Fruit fly (Drosophila melanogaster) whole organism, embryonic: ENCODE measurements around the gene CG12945.
A peak's percentile ranks its signal among the peaks of the same experiment; 100 is the strongest.

Experiments
- Adf1 ChIP-seq: fragments of 200-800 bp; sonication (Bioruptor generic); IDR thresholded peaks from 2 replicates; pipeline ENCODE4 v1.3.6; 2022; ENCODE audit warnings: missing biosample characterization, missing genetic modification characterization
- Aef1 ChIP-seq: fragments of 200-800 bp; sonication (Bioruptor generic); IDR thresholded peaks from 3 replicates; pipeline ENCODE4 v1.3.6; 2022; ENCODE audit warnings: missing biosample characterization, missing genetic modification characterization
- Antp ChIP-seq: fragments of 200-800 bp; sonication (Bioruptor generic); optimal IDR thresholded peaks from 3 replicates; lab custom pipeline; 2016; ENCODE audit warnings: missing biosample characterization, missing genetic modification characterization
- Asciz ChIP-seq: fragments of 200-800 bp; sonication (Bioruptor generic); optimal IDR thresholded peaks from 2 replicates; lab custom pipeline; 2017; ENCODE audit warnings: missing biosample characterization, mild to moderate bottlenecking, missing genetic modification characterization, missing genetic modification reagents
- BtbVII ChIP-seq: fragments of 200-800 bp; sonication (Bioruptor generic); optimal IDR thresholded peaks from 3 replicates; lab custom pipeline; 2017; ENCODE audit warnings: missing biosample characterization, mild to moderate bottlenecking, missing genetic modification characterization
- CG11093 ChIP-seq: fragments of 200-800 bp; sonication (Bioruptor generic); IDR thresholded peaks from 3 replicates; pipeline ENCODE4 v1.3.6; 2022; ENCODE audit warnings: missing biosample characterization, missing genetic modification characterization
- CG12155 ChIP-seq: fragments of 200-800 bp; sonication (Bioruptor generic); optimal IDR thresholded peaks from 3 replicates; lab custom pipeline; 2016; ENCODE audit warnings: missing biosample characterization, missing genetic modification characterization
- CG12769 ChIP-seq: fragments of 200-800 bp; sonication (Bioruptor generic); optimal IDR thresholded peaks from 2 replicates; lab custom pipeline; 2019; ENCODE audit warnings: missing biosample characterization, mild to moderate bottlenecking, missing genetic modification characterization, moderate library complexity
- CG14710 ChIP-seq: fragments of 200-800 bp; sonication (Bioruptor generic); optimal IDR thresholded peaks from 3 replicates; lab custom pipeline; 2019; ENCODE audit warnings: missing biosample characterization, mild to moderate bottlenecking, missing genetic modification characterization, moderate library complexity
- CG17328 ChIP-seq: fragments of 200-800 bp; sonication (Bioruptor generic); IDR thresholded peaks from 2 replicates; pipeline ENCODE4 v1.3.6; 2022; ENCODE audit warnings: missing biosample characterization, missing genetic modification characterization
- CG17359 ChIP-seq: fragments of 200-800 bp; sonication (Bioruptor generic); optimal IDR thresholded peaks from 3 replicates; lab custom pipeline; 2018; ENCODE audit warnings: missing biosample characterization, mild to moderate bottlenecking, missing genetic modification characterization, moderate library complexity
- CG17802 ChIP-seq: fragments of 200-800 bp; sonication (Bioruptor generic); optimal IDR thresholded peaks from 2 replicates; lab custom pipeline; 2018; ENCODE audit warnings: missing biosample characterization, mild to moderate bottlenecking, missing genetic modification characterization, moderate library complexity
- CG18764 ChIP-seq: fragments of 200-800 bp; sonication (Bioruptor generic); optimal IDR thresholded peaks from 3 replicates; lab custom pipeline; 2016; ENCODE audit warnings: missing biosample characterization, missing genetic modification characterization
- CG2116 ChIP-seq: fragments of 200-800 bp; sonication (Bioruptor generic); optimal IDR thresholded peaks from 3 replicates; lab custom pipeline; 2018; ENCODE audit warnings: missing biosample characterization, mild to moderate bottlenecking, missing genetic modification characterization
- CG2202 ChIP-seq: fragments of 200-800 bp; sonication (Bioruptor generic); optimal IDR thresholded peaks from 2 replicates; lab custom pipeline; 2018; ENCODE audit warnings: missing biosample characterization, mild to moderate bottlenecking, missing genetic modification characterization
- CG2712 ChIP-seq: fragments of 200-800 bp; optimal IDR thresholded peaks from 3 replicates; lab custom pipeline; 2019; ENCODE audit warnings: missing biosample characterization, mild to moderate bottlenecking, missing genetic modification characterization, moderate library complexity
- CG2875 ChIP-seq: fragments of 200-800 bp; sonication (Bioruptor generic); optimal IDR thresholded peaks from 2 replicates; lab custom pipeline; 2017; ENCODE audit warnings: missing biosample characterization, mild to moderate bottlenecking, missing genetic modification characterization, missing genetic modification reagents
- CG30431 ChIP-seq: fragments of 200-800 bp; sonication (Bioruptor generic); optimal IDR thresholded peaks from 2 replicates; lab custom pipeline; 2017; ENCODE audit warnings: missing biosample characterization, missing genetic modification characterization
- CG43689 ChIP-seq: fragments of 200-800 bp; sonication (Bioruptor generic); IDR thresholded peaks from 2 replicates; pipeline ENCODE4 v1.3.6; 2022; ENCODE audit warnings: missing biosample characterization, missing genetic modification characterization
- CG6175 ChIP-seq: fragments of 200-800 bp; sonication (Bioruptor generic); IDR thresholded peaks from 3 replicates; pipeline ENCODE4 v1.3.6; 2022; ENCODE audit warnings: missing biosample characterization, missing genetic modification characterization
- CG7271 ChIP-seq: fragments of 200-800 bp; sonication (Bioruptor generic); optimal IDR thresholded peaks from 2 replicates; lab custom pipeline; 2018; ENCODE audit warnings: missing biosample characterization, mild to moderate bottlenecking, missing genetic modification characterization, moderate library complexity
- CG8089 ChIP-seq: fragments of 200-800 bp; sonication (Bioruptor generic); optimal IDR thresholded peaks from 3 replicates; lab custom pipeline; 2016; ENCODE audit warnings: missing biosample characterization, missing genetic modification characterization
- CG8924 ChIP-seq: fragments of 200-800 bp; optimal IDR thresholded peaks from 3 replicates; lab custom pipeline; 2019; ENCODE audit warnings: missing biosample characterization, mild to moderate bottlenecking, missing genetic modification characterization, moderate library complexity
- D ChIP-seq, 2 experiments: fragments of 200-800 bp in 1 of 2; fragments of >200 bp in 1 of 2; sonication (Bioruptor generic) in 1 of 2; optimal IDR thresholded peaks; 2 replicates in 1 of 2; 3 replicates in 1 of 2; lab custom pipeline; 2017; ENCODE audit warnings: mild to moderate bottlenecking in 1 of 2, missing biosample characterization in 1 of 2, missing genetic modification characterization in 1 of 2, missing genetic modification reagents in 1 of 2
- D19A ChIP-seq: fragments of 200-800 bp; optimal IDR thresholded peaks from 3 replicates; lab custom pipeline; 2019; ENCODE audit warnings: missing biosample characterization, mild to moderate bottlenecking, missing genetic modification characterization, moderate library complexity
- ERR ChIP-seq: fragments of 200-800 bp; sonication (Bioruptor generic); optimal IDR thresholded peaks from 2 replicates; lab custom pipeline; 2016; ENCODE audit warnings: missing biosample characterization, missing genetic modification characterization
- Gug ChIP-seq: fragments of 200-800 bp; sonication (Bioruptor generic); IDR thresholded peaks from 4 replicates; pipeline ENCODE4 v1.3.6; 2022; ENCODE audit warnings: missing biosample characterization, missing genetic modification characterization
- H15 ChIP-seq: fragments of 200-800 bp; sonication (Bioruptor generic); IDR thresholded peaks from 3 replicates; pipeline ENCODE4 v1.3.6; 2022; ENCODE audit warnings: missing biosample characterization, missing genetic modification characterization
- Lhr ChIP-seq: fragments of 200-800 bp; sonication (Bioruptor generic); optimal IDR thresholded peaks from 3 replicates; lab custom pipeline; 2017; ENCODE audit warnings: mild to moderate bottlenecking, missing biosample characterization, missing genetic modification reagents, missing genetic modification characterization
- Mes4 ChIP-seq: fragments of 200-800 bp; sonication (Bioruptor generic); optimal IDR thresholded peaks from 2 replicates; lab custom pipeline; 2016; ENCODE audit warnings: missing biosample characterization, missing genetic modification characterization
- NC2β ChIP-seq: fragments of 200-800 bp; sonication (Bioruptor generic); optimal IDR thresholded peaks from 2 replicates; lab custom pipeline; 2016; ENCODE audit warnings: missing biosample characterization, missing genetic modification characterization
- Rfx ChIP-seq: fragments of 200-800 bp; sonication (Bioruptor generic); IDR thresholded peaks from 2 replicates; pipeline ENCODE4 v1.3.6; 2022; ENCODE audit warnings: missing biosample characterization, missing genetic modification characterization
- Sox100B ChIP-seq: fragments of 200-800 bp; sonication (Bioruptor generic); optimal IDR thresholded peaks from 3 replicates; lab custom pipeline; 2018; ENCODE audit warnings: missing biosample characterization, mild to moderate bottlenecking, missing genetic modification characterization
- Sry-β ChIP-seq: fragments of 200-800 bp; sonication (Bioruptor generic); optimal IDR thresholded peaks from 2 replicates; lab custom pipeline; 2018; ENCODE audit warnings: missing biosample characterization, mild to moderate bottlenecking, missing genetic modification characterization, moderate library complexity
- TFAM ChIP-seq: fragments of 200-800 bp; sonication (Bioruptor generic); optimal IDR thresholded peaks from 2 replicates; lab custom pipeline; 2017; ENCODE audit warnings: missing biosample characterization, missing genetic modification characterization, inconsistent platforms
- Usf ChIP-seq: fragments of 200-800 bp; sonication (Bioruptor generic); optimal IDR thresholded peaks from 2 replicates; lab custom pipeline; 2017; ENCODE audit warnings: missing genotype, missing biosample characterization, missing genetic modification characterization
- btn ChIP-seq: fragments of 200-800 bp; sonication (Bioruptor generic); optimal IDR thresholded peaks from 2 replicates; lab custom pipeline; 2016; ENCODE audit warnings: missing biosample characterization, missing genetic modification characterization
- da ChIP-seq: fragments of 200-800 bp; sonication (Bioruptor generic); optimal IDR thresholded peaks from 2 replicates; lab custom pipeline; 2016; ENCODE audit warnings: missing biosample characterization, missing genetic modification characterization
- disco-r ChIP-seq: fragments of 200-800 bp; sonication (Bioruptor generic); optimal IDR thresholded peaks from 2 replicates; lab custom pipeline; 2016; ENCODE audit warnings: missing biosample characterization, missing genetic modification characterization
- dmrt11E ChIP-seq: fragments of 200-800 bp; sonication (Bioruptor generic); optimal IDR thresholded peaks from 3 replicates; lab custom pipeline; 2018; ENCODE audit warnings: missing biosample characterization, mild to moderate bottlenecking, missing genetic modification characterization, moderate library complexity
- fd96Cb ChIP-seq: fragments of 200-800 bp; sonication (Bioruptor generic); optimal IDR thresholded peaks from 2 replicates; lab custom pipeline; 2018; ENCODE audit warnings: missing biosample characterization, mild to moderate bottlenecking, missing genetic modification characterization, moderate library complexity
- hb ChIP-seq: fragments of 200-800 bp; sonication (Bioruptor generic); IDR thresholded peaks from 3 replicates; pipeline ENCODE4 v1.3.6; 2022; ENCODE audit warnings: missing biosample characterization, missing genetic modification characterization; ENCODE audit not compliant: partially characterized antibody
- rib ChIP-seq: fragments of 200-800 bp; sonication (Bioruptor generic); IDR thresholded peaks from 2 replicates; pipeline ENCODE4 v1.3.6; 2022; ENCODE audit warnings: missing biosample characterization, missing genetic modification characterization
- slou ChIP-seq: fragments of 200-800 bp; sonication (Bioruptor generic); optimal IDR thresholded peaks from 3 replicates; lab custom pipeline; 2016; ENCODE audit warnings: missing biosample characterization, missing genetic modification characterization
- trem ChIP-seq: fragments of 200-800 bp; optimal IDR thresholded peaks from 3 replicates; lab custom pipeline; 2019; ENCODE audit warnings: missing biosample characterization, mild to moderate bottlenecking, missing genetic modification characterization, moderate library complexity
- trh ChIP-seq: fragments of 200-800 bp; sonication (Bioruptor generic); optimal IDR thresholded peaks from 2 replicates; lab custom pipeline; 2016; ENCODE audit warnings: missing biosample characterization, missing genetic modification characterization
- usp ChIP-seq: fragments of >200 bp; optimal IDR thresholded peaks from 2 replicates; lab custom pipeline; 2017; ENCODE audit warnings: missing biosample characterization, missing genetic modification characterization
- wdn ChIP-seq: fragments of 200-800 bp; sonication (Bioruptor generic); IDR thresholded peaks from 2 replicates; pipeline ENCODE4 v1.3.6; 2022; ENCODE audit warnings: missing biosample characterization, missing genetic modification characterization
- zen2 ChIP-seq: fragments of 200-800 bp; sonication (Bioruptor generic); IDR thresholded peaks from 3 replicates; pipeline ENCODE4 v1.3.6; 2022; ENCODE audit warnings: missing biosample characterization, missing genetic modification characterization; ENCODE audit not compliant: partially characterized antibody

Gene CG12945

DNA sequence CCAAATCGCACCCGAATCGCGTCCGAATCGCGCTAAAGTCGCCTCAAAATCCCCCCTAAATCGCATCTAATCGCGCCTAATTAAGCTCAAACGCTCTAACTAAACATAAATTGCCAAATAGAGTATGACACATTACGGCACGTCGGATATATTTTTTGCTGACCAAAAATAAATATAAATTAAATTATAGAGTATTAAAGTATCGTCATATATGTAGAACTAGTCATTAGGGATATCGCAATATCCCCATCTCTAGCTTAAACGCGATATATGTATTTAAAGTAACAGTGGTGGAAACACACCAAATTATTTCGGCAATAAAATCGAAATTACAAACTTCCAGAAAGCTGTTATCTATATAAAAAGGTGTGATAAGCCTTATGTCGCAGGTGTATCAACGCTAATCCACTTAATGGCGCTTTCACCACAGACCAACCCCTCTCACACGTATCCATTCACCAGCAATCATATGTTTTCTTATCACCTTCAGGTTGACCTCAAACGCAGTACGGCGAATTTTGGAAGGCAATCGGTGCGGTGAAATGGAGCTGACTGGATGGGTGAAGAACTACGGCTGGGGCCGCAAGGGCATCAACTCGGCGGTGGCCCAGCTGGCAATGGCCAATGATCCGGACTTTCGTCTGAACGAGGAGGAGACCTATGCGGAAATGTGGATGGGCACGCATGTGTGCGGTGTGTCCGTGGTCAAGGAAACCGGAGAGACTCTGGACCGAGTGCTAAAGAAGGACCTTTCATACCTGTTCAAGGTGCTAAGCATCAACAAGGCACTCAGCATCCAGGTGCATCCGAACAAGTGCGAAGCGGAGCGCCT lies 31.4 kb downstream of the CG12945 start, which contains the start of gene Mpi (continued):
- TF ChIP-seq CG18764 (GFP tag; lab: Kevin White, UChicago) (no peak), Sry-β (GFP tag; lab: Kevin White, UChicago) (no peak), CG8089 (GFP tag; lab: Kevin White, UChicago) (no peak), CG17328 (GFP tag; lab: Robert Waterston, UW) (0 out of 2 replicates have a peak, but pooled peaks have one; percentile 12), CG8924 (tag; lab: Kevin White, UChicago) (no peak), CG2116 (GFP tag; lab: Kevin White, UChicago) (peak; percentile 66), Gug (GFP tag; lab: Robert Waterston, UW) (no peak), CG12155 (GFP tag; lab: Kevin White, UChicago) (no peak), Mes4 (no peak), da (GFP tag; lab: Kevin White, UChicago) (no peak), ERR (peak; percentile 97), Antp (GFP tag; lab: Kevin White, UChicago) (no peak), usp (GFP tag; lab: Kevin White, UChicago) (no peak), TFAM (no peak), CG17359 (tag; lab: Kevin White, UChicago) (peak; percentile 33), Usf (GFP tag; lab: Kevin White, UChicago) (no peak), dmrt11E (peak; percentile 49), fd96Cb (peak; percentile 19), Adf1 (no peak), btn (no peak), slou (GFP tag; lab: Kevin White, UChicago) (no peak), CG30431 (GFP tag; lab: Kevin White, UChicago) (no peak), CG7271 (tag; lab: Kevin White, UChicago) (no peak), disco-r (no peak), BtbVII (GFP tag; lab: Kevin White, UChicago) (no peak), CG2712 (tag; lab: Kevin White, UChicago) (no peak), NC2β (GFP tag; lab: Kevin White, UChicago) (no peak), CG11093 (no peak), CG14710 (peak; percentile 40), rib (no peak), Sox100B (GFP tag; lab: Kevin White, UChicago) (no peak), D (optimal IDR thresholded peaks at IDR 0.05; lab: Kevin White, UChicago) (peak; percentile 21), D (GFP tag; optimal IDR thresholded peaks at IDR 0.05; lab: Kevin White, UChicago) (no peak), Aef1 (GFP tag; lab: Robert Waterston, UW) (no peak), CG6175 (GFP tag; lab: Robert Waterston, UW) (no peak), CG12769 (tag; lab: Kevin White, UChicago) (no peak), CG17802 (tag; lab: Kevin White, UChicago) (peak; percentile 18), Asciz (GFP tag; lab: Kevin White, UChicago) (no peak), zen2 (no peak), CG2202 (tag; lab: Kevin White, UChicago) (no peak), Rfx (GFP tag; lab: Robert Waterston, UW) (peak; percentile 43), D19A (tag; lab: Kevin White, UChicago) (peak; percentile 100), trem (tag; lab: Kevin White, UChicago) (peak; percentile 58), H15 (GFP tag; lab: Robert Waterston, UW) (no peak), CG43689 (GFP tag; lab: Robert Waterston, UW) (no peak), Lhr (GFP tag; lab: Kevin White, UChicago) (no peak), wdn (GFP tag; lab: Robert Waterston, UW) (no peak), trh (no peak), hb (GFP tag; lab: Robert Waterston, UW) (no peak), CG2875 (GFP tag; lab: Kevin White, UChicago) (peak; percentile 14)
